Fruit fly (Drosophila melanogaster) whole organism, embryonic: Measurements from ENCODE around the gene CG11951.

ENCODE experiments used
- CG12236 ChIP-seq: fragments of 200-800 bp; sonication (Bioruptor generic); optimal IDR thresholded peaks from 2 replicates; lab custom pipeline; 2016; ENCODE audit warnings: missing biosample characterization, missing genetic modification characterization
- CG15696 ChIP-seq: fragments of 200-800 bp; sonication (Bioruptor generic); optimal IDR thresholded peaks from 2 replicates; lab custom pipeline; 2019; ENCODE audit warnings: missing biosample characterization, mild to moderate bottlenecking, missing genetic modification characterization, moderate library complexity
- CG16813 ChIP-seq: fragments of 200-800 bp; sonication (Bioruptor generic); IDR thresholded peaks from 3 replicates; pipeline ENCODE4 v1.3.6; 2022; ENCODE audit warnings: missing biosample characterization, missing genetic modification characterization; ENCODE audit not compliant: partially characterized antibody
- CG3407 ChIP-seq: fragments of 200-800 bp; sonication (Bioruptor generic); optimal IDR thresholded peaks from 2 replicates; lab custom pipeline; 2018; ENCODE audit warnings: missing biosample characterization, mild to moderate bottlenecking, missing genetic modification characterization
- CG7372 ChIP-seq: fragments of 200-800 bp; sonication (Bioruptor generic); IDR thresholded peaks from 2 replicates; pipeline ENCODE4 v1.3.6; 2022; ENCODE audit warnings: missing biosample characterization, missing genetic modification characterization
- CTCF ChIP-seq: fragments of 200-800 bp; sonication (Bioruptor generic); optimal IDR thresholded peaks from 2 replicates; lab custom pipeline; 2017; ENCODE audit warnings: missing biosample characterization, mild to moderate bottlenecking, missing genetic modification characterization, moderate library complexity
- HLHmδ ChIP-seq: fragments of 200-800 bp; sonication (Bioruptor generic); optimal IDR thresholded peaks from 2 replicates; lab custom pipeline; 2018; ENCODE audit warnings: missing biosample characterization, mild to moderate bottlenecking, missing genetic modification characterization, moderate library complexity
- chm ChIP-seq: fragments of 200-800 bp; sonication (Bioruptor generic); IDR thresholded peaks from 2 replicates; pipeline ENCODE4 v1.3.6; 2022; ENCODE audit warnings: missing biosample characterization, missing genetic modification characterization
- insv ChIP-seq, 2 experiments: fragments of 200-800 bp; sonication (Bioruptor generic); optimal IDR thresholded peaks; 3 replicates each; lab custom pipeline; 2016 to 2018; ENCODE audit warnings: missing biosample characterization in 2 of 2, missing genetic modification characterization in 2 of 2
- pros ChIP-seq: fragments of 200-800 bp; sonication (Bioruptor generic); optimal IDR thresholded peaks from 3 replicates; lab custom pipeline; 2019; ENCODE audit warnings: missing biosample characterization, mild to moderate bottlenecking, missing genetic modification characterization, moderate library complexity
- usp ChIP-seq: fragments of >200 bp; optimal IDR thresholded peaks from 2 replicates; lab custom pipeline; 2017; ENCODE audit warnings: missing biosample characterization, missing genetic modification characterization

DNA sequence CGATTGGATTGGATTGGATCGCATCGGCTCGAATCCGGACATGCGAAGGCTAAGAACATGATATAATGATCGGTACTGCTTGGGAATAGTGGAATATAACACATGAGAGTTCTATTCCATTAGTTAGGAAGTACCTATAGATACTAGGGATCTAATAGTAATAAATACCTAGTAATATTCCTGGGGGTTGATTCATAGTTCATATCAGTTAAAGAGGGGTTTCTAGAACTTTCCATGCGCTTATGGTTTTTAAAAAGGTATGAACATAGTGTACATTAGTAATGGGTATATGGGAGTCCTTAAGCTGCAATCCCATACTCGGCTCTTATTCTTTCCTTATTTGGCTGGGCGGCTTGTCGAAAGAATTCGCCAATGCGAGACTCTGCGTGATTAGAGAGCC, 45.8 kb upstream of the CG11951 start:
- TF ChIP-seq pros (GFP tag; lab: Kevin White, UChicago) = no peak
- TF ChIP-seq chm = no peak
- TF ChIP-seq CTCF (GFP tag; lab: Kevin White, UChicago) = no peak
- TF ChIP-seq CG16813 (GFP tag; lab: Robert Waterston, UW) = no peak
- no peak for TF ChIP-seq CG12236 (GFP tag; lab: Kevin White, UChicago)
- no peak for TF ChIP-seq CG15696 (tag; lab: Kevin White, UChicago)
- TF ChIP-seq CG7372 = no peak
- TF ChIP-seq insv (GFP tag; optimal IDR thresholded peaks at IDR 0.05; lab: Kevin White, UChicago) = no peak
- no peak for TF ChIP-seq usp (GFP tag; lab: Kevin White, UChicago)
- TF ChIP-seq HLHmδ (GFP tag; lab: Kevin White, UChicago) = no peak
- no peak for TF ChIP-seq CG3407 (GFP tag; lab: Kevin White, UChicago)
